Worm (Caenorhabditis elegans) whole organism, L4 larva: ENCODE data around the gene ska-3.

Experiments
- F44E2.7 ChIP-seq: fragments of 200-800 bp; sonication (Bioruptor generic); IDR thresholded peaks from 2 replicates; pipeline ENCODE4 v2.1.2; 2022; ENCODE audit warnings: missing genetic modification characterization, missing compliant biosample characterization
- F49E8.2 ChIP-seq: sonication (generic microtip); optimal IDR thresholded peaks from 2 replicates; lab custom pipeline; 2016; ENCODE audit warnings: missing compliant biosample characterization, mild to moderate bottlenecking, missing genetic modification characterization, borderline replicate concordance
- T20F7.1 ChIP-seq: fragments of 200-800 bp; sonication (Bioruptor generic); optimal IDR thresholded peaks from 2 replicates; lab custom pipeline; 2018; ENCODE audit warnings: mild to moderate bottlenecking, missing genetic modification characterization, missing compliant biosample characterization
- T26A8.4 ChIP-seq: fragments of 200-800 bp; sonication (Bioruptor generic); IDR thresholded peaks from 2 replicates; pipeline ENCODE4 v1.3.6; 2022; ENCODE audit warnings: missing genetic modification characterization, missing compliant biosample characterization
- Y48G9A.11 ChIP-seq: fragments of 200-800 bp; sonication (Bioruptor generic); IDR thresholded peaks from 2 replicates; pipeline ENCODE4 v1.3.6; 2022; ENCODE audit warnings: missing genetic modification reagents, missing genetic modification characterization, missing compliant biosample characterization
- ZK337.2 ChIP-seq: fragments of 200-800 bp; sonication (Bioruptor generic); IDR thresholded peaks from 2 replicates; pipeline ENCODE4 v1.3.6; 2022; ENCODE audit warnings: missing genetic modification reagents, missing genetic modification characterization, missing compliant biosample characterization
- ZK546.5 ChIP-seq, 2 experiments: sonication (generic microtip); optimal IDR thresholded peaks; 2 replicates each; lab custom pipeline; 2017; ENCODE audit warnings: missing biosample characterization in 2 of 2, missing genetic modification characterization in 2 of 2
- aha-1 ChIP-seq: fragments of 150-350 bp; peaks from one replicate; lab custom pipeline; 2014; ENCODE audit warnings: missing biosample characterization, missing genetic modification characterization
- ama-1 ChIP-seq: fragments of 150-350 bp; optimal IDR thresholded peaks from 2 replicates; lab custom pipeline; 2014; ENCODE audit warnings: inconsistent platforms, mixed read lengths
- ceh-20 ChIP-seq: fragments of 200-800 bp; sonication (Bioruptor generic); IDR thresholded peaks from 2 replicates; pipeline ENCODE4 v1.3.6; 2022; ENCODE audit warnings: missing genetic modification reagents, missing genetic modification characterization, missing compliant biosample characterization
- ceh-32 ChIP-seq: sonication (generic microtip); optimal IDR thresholded peaks from 2 replicates; lab custom pipeline; 2016; ENCODE audit warnings: mild to moderate bottlenecking, missing genetic modification characterization, missing compliant biosample characterization; ENCODE audit not compliant: poor library complexity
- ceh-44 ChIP-seq: fragments of 200-800 bp; sonication (Bioruptor generic); IDR thresholded peaks from 2 replicates; pipeline ENCODE4 v1.3.6; 2022; ENCODE audit warnings: missing genetic modification reagents, missing genetic modification characterization, missing compliant biosample characterization
- ceh-82 ChIP-seq: sonication (generic microtip); optimal IDR thresholded peaks from 2 replicates; lab custom pipeline; 2017; ENCODE audit warnings: missing biosample characterization, missing genetic modification characterization
- cey-2 ChIP-seq: sonication (generic microtip); optimal IDR thresholded peaks from 3 replicates; lab custom pipeline; 2017; ENCODE audit warnings: missing genetic modification characterization, mild to moderate bottlenecking, missing compliant biosample characterization, antibody characterized with exemption, borderline replicate concordance; ENCODE audit not compliant: insufficient read depth
- ctbp-1 ChIP-seq: fragments of 200-800 bp; sonication (Bioruptor generic); IDR thresholded peaks from 2 replicates; pipeline ENCODE4 v1.3.6; 2022; ENCODE audit warnings: missing genetic modification reagents, missing genetic modification characterization, missing compliant biosample characterization
- duxl-1 ChIP-seq: sonication (generic microtip); optimal IDR thresholded peaks from 2 replicates; lab custom pipeline; 2016; ENCODE audit warnings: mild to moderate bottlenecking, missing genetic modification characterization, moderate library complexity, missing compliant biosample characterization; ENCODE audit not compliant: poor library complexity
- hlh-11 ChIP-seq: fragments of 200-800 bp; sonication (Bioruptor generic); optimal IDR thresholded peaks from 2 replicates; lab custom pipeline; 2018; ENCODE audit warnings: mild to moderate bottlenecking, missing genetic modification characterization, missing compliant biosample characterization
- hlh-30 ChIP-seq: sonication (generic microtip); optimal IDR thresholded peaks from 2 replicates; lab custom pipeline; 2017; ENCODE audit warnings: antibody characterized with exemption, mild to moderate bottlenecking, missing genetic modification characterization, missing compliant biosample characterization; ENCODE audit not compliant: insufficient read depth
- lim-7 ChIP-seq: fragments of 200-800 bp; sonication (Bioruptor generic); IDR thresholded peaks from 2 replicates; pipeline ENCODE4 v1.3.6; 2022; ENCODE audit warnings: missing genetic modification characterization, missing compliant biosample characterization
- lin-1 ChIP-seq: fragments of 200-800 bp; sonication (Bioruptor generic); IDR thresholded peaks from 2 replicates; pipeline ENCODE4 v1.3.6; 2022; ENCODE audit warnings: missing genetic modification reagents, missing genetic modification characterization, missing compliant biosample characterization
- lin-13 ChIP-seq: fragments of 150-350 bp; optimal IDR thresholded peaks from 2 replicates; lab custom pipeline; 2014; ENCODE audit warnings: missing biosample characterization, missing genetic modification reagents, missing genetic modification characterization
- lin-15B ChIP-seq: fragments of 150-350 bp; sonication (generic microtip); optimal IDR thresholded peaks from 3 replicates; lab custom pipeline; 2014; ENCODE audit warnings: missing biosample characterization, missing genetic modification characterization
- lin-38 ChIP-seq: fragments of 200-800 bp; sonication (Bioruptor generic); IDR thresholded peaks from 2 replicates; pipeline ENCODE4 v1.3.6; 2022; ENCODE audit warnings: missing genetic modification reagents, missing genetic modification characterization, missing compliant biosample characterization
- lsy-2 ChIP-seq, 2 experiments: fragments of 150-350 bp in 1 of 2; sonication (generic microtip) in 1 of 2; optimal IDR thresholded peaks; 2 replicates each; lab custom pipeline; 2014 to 2017; ENCODE audit warnings: missing biosample characterization in 2 of 2, missing genetic modification characterization in 2 of 2
- madf-5 ChIP-seq, 2 experiments: fragments of 200-800 bp; sonication (Bioruptor generic); IDR thresholded peaks; 2 replicates each; pipeline ENCODE4 v1.3.6; 2022; ENCODE audit warnings: missing compliant biosample characterization in 2 of 2, missing genetic modification characterization in 2 of 2
- madf-9 ChIP-seq: fragments of 200-800 bp; sonication (Bioruptor generic); conservative IDR thresholded peaks from 2 replicates; pipeline ENCODE4 v1.3.6; 2022; ENCODE audit warnings: missing genetic modification reagents, missing genetic modification characterization, missing compliant biosample characterization
- mdt-29 ChIP-seq: fragments of 200-800 bp; sonication (Bioruptor generic); IDR thresholded peaks from 2 replicates; pipeline ENCODE4 v1.3.6; 2022; ENCODE audit warnings: missing genetic modification reagents, missing genetic modification characterization, missing compliant biosample characterization
- mep-1 ChIP-seq: fragments of 150-350 bp; sonication (generic microtip); optimal IDR thresholded peaks from 3 replicates; lab custom pipeline; 2014; ENCODE audit warnings: missing biosample characterization, missing genetic modification characterization
- mxl-2 ChIP-seq: fragments of 200-800 bp; sonication (Bioruptor generic); conservative IDR thresholded peaks from 2 replicates; pipeline ENCODE4 v1.3.6; 2022; ENCODE audit warnings: missing genetic modification reagents, missing genetic modification characterization, missing compliant biosample characterization
- nhr-102 ChIP-seq: sonication (generic microtip); optimal IDR thresholded peaks from 2 replicates; lab custom pipeline; 2016; ENCODE audit warnings: mild to moderate bottlenecking, missing genetic modification characterization, moderate library complexity, missing compliant biosample characterization
- nhr-111 ChIP-seq: fragments of 200-800 bp; sonication (Bioruptor generic); optimal IDR thresholded peaks from 2 replicates; lab custom pipeline; 2018; ENCODE audit warnings: mild to moderate bottlenecking, missing genetic modification characterization, missing compliant biosample characterization
- nhr-42 ChIP-seq: fragments of 200-800 bp; sonication (Bioruptor generic); IDR thresholded peaks from 2 replicates; pipeline ENCODE4 v1.3.6; 2022; ENCODE audit warnings: missing genetic modification characterization, missing compliant biosample characterization
- nhr-48 ChIP-seq: sonication (generic microtip); optimal IDR thresholded peaks from 2 replicates; lab custom pipeline; 2016; ENCODE audit warnings: mild to moderate bottlenecking, missing genetic modification characterization, missing compliant biosample characterization
- nhr-6 ChIP-seq: fragments of 150-350 bp; optimal IDR thresholded peaks from 2 replicates; lab custom pipeline; 2014; ENCODE audit warnings: missing biosample characterization, missing genetic modification characterization
- nhr-77 ChIP-seq: fragments of 150-350 bp; optimal IDR thresholded peaks from 2 replicates; lab custom pipeline; 2014; ENCODE audit warnings: missing biosample characterization, missing genetic modification characterization
- php-3 ChIP-seq: fragments of 200-800 bp; sonication (Bioruptor generic); IDR thresholded peaks from 2 replicates; pipeline ENCODE4 v1.3.6; 2022; ENCODE audit warnings: missing genetic modification reagents, missing genetic modification characterization, missing compliant biosample characterization
- pqm-1 ChIP-seq: sonication (generic microtip); optimal IDR thresholded peaks from 2 replicates; lab custom pipeline; 2017; ENCODE audit warnings: missing biosample characterization, missing genetic modification characterization
- rbr-2 ChIP-seq: sonication (generic microtip); optimal IDR thresholded peaks from 2 replicates; lab custom pipeline; 2016; ENCODE audit warnings: missing genotype, missing genetic modification characterization, missing compliant biosample characterization
- saeg-2 ChIP-seq: fragments of 200-800 bp; sonication (Bioruptor generic); IDR thresholded peaks from 2 replicates; pipeline ENCODE4 v1.3.6; 2022; ENCODE audit warnings: missing genetic modification reagents, missing genetic modification characterization, missing compliant biosample characterization
- set-16 ChIP-seq: fragments of 200-800 bp; sonication (Bioruptor generic); IDR thresholded peaks from 2 replicates; pipeline ENCODE4 v1.3.6; 2022; ENCODE audit warnings: missing genetic modification reagents, missing genetic modification characterization, missing compliant biosample characterization
- snpc-1.2 ChIP-seq: fragments of 200-800 bp; sonication (Bioruptor generic); IDR thresholded peaks from 2 replicates; pipeline ENCODE4 v1.3.6; 2022; ENCODE audit warnings: missing genetic modification reagents, missing genetic modification characterization, missing compliant biosample characterization
- tra-1 ChIP-seq: fragments of 200-800 bp; sonication (Bioruptor generic); IDR thresholded peaks from 2 replicates; pipeline ENCODE4 v1.3.6; 2022; ENCODE audit warnings: missing genetic modification reagents, missing genetic modification characterization, missing compliant biosample characterization
- unc-130 ChIP-seq: sonication (generic microtip); optimal IDR thresholded peaks from 2 replicates; lab custom pipeline; 2016; ENCODE audit warnings: missing genetic modification reagents, missing genetic modification characterization, missing compliant biosample characterization
- vab-7 ChIP-seq: fragments of 200-800 bp; sonication (Bioruptor generic); IDR thresholded peaks from 2 replicates; pipeline ENCODE4 v1.3.6; 2022; ENCODE audit warnings: missing genetic modification reagents, missing genetic modification characterization, missing compliant biosample characterization
- zip-2 ChIP-seq: fragments of 150-350 bp; optimal IDR thresholded peaks from 2 replicates; lab custom pipeline; 2014; ENCODE audit warnings: missing biosample characterization, missing genetic modification characterization

ska-3 gene

ce11 chrIII:5678935-5679334 lies at the start of gene ska-3, which contains the start of gene rps-12 (continued):
- TF ChIP-seq nhr-48 (tag; lab: Kevin White, UChicago) (peak; percentile 84), madf-5 (GFP tag; IDR thresholded peaks at IDR 0.05; lab: Robert Waterston, UW) (peak in 1 of 2 experiments; percentile 42; a peak in 1 of 4 replicates), set-16 (GFP tag; lab: Robert Waterston, UW) (peak; percentile 23; the same call in 1 of the 2 replicates)

ce11 chrIII:5727827-5728226 lies 49.0 kb upstream of the ska-3 start, which contains the start of gene egg-1:
Gene egg-1 (plus strand): TSS chrIII:5728180.
- peak; percentile 40 for TF ChIP-seq aha-1 (tag; lab: Kevin White, UChicago)
- TF ChIP-seq lin-15B = no peak
- TF ChIP-seq F49E8.2 (tag; lab: Kevin White, UChicago) = peak; percentile 91
- peak; percentile 43; the same call in 1 of the 2 replicates for TF ChIP-seq snpc-1.2 (GFP tag; lab: Robert Waterston, UW)
- 0 out of 2 replicates have a peak, but pooled peaks have one; percentile 10 for TF ChIP-seq mdt-29
- TF ChIP-seq ceh-44 (GFP tag; lab: Robert Waterston, UW) = no peak
- TF ChIP-seq Y48G9A.11 (GFP tag; lab: Robert Waterston, UW) = peak; percentile 78
- TF ChIP-seq lsy-2 (tag; optimal IDR thresholded peaks at IDR 0.05; lab: Kevin White, UChicago) = no peak
- no peak for TF ChIP-seq T26A8.4 (GFP tag; lab: Robert Waterston, UW)
- TF ChIP-seq madf-9 = no peak
- TF ChIP-seq pqm-1 (tag; lab: Kevin White, UChicago) = no peak
- peak; percentile 85 for TF ChIP-seq unc-130 (GFP tag; lab: Kevin White, UChicago)
- TF ChIP-seq, all 104 proteins: peak for 6

ce11 chrIII:5722550-5722949 lies 43.7 kb upstream of the ska-3 start, which contains the start of gene wrm-1:
Gene wrm-1 (plus strand): TSS chrIII:5722850.
- TF ChIP-seq saeg-2 (no peak), lsy-2 (tag; optimal IDR thresholded peaks at IDR 0.05; lab: Kevin White, UChicago) (no peak), lin-38 (GFP tag; lab: Robert Waterston, UW) (no peak)

ce11 chrIII:5721888-5722287 lies 43.1 kb upstream of the ska-3 start:
- no peak for TF ChIP-seq nhr-111 (GFP tag; lab: Kevin White, UChicago)
- no peak for TF ChIP-seq ctbp-1
- no peak for TF ChIP-seq ceh-82
- TF ChIP-seq hlh-11 (tag; lab: Kevin White, UChicago) = peak; percentile 61
- no peak for TF ChIP-seq F44E2.7 (GFP tag; lab: Robert Waterston, UW)
- TF ChIP-seq ama-1 (lab: Kevin White, UChicago) = no peak
- TF ChIP-seq ZK337.2 = peak; percentile 89
- peak; percentile 95 for TF ChIP-seq aha-1 (tag; lab: Kevin White, UChicago)
- no peak for TF ChIP-seq ceh-20 (GFP tag; lab: Robert Waterston, UW)
- TF ChIP-seq rbr-2 (tag; lab: Kevin White, UChicago) = peak; percentile 56
- TF ChIP-seq ceh-32 (tag; lab: Kevin White, UChicago) = no peak
- peak; percentile 82 for TF ChIP-seq duxl-1 (tag; lab: Kevin White, UChicago)
- TF ChIP-seq mep-1 (tag; lab: Kevin White, UChicago) = peak; percentile 58
- no peak for TF ChIP-seq zip-2
- TF ChIP-seq T26A8.4 (GFP tag; lab: Robert Waterston, UW) = peak; percentile 66
- TF ChIP-seq nhr-42 (GFP tag; lab: Robert Waterston, UW) = no peak
- peak; percentile 83 for TF ChIP-seq tra-1 (GFP tag; lab: Robert Waterston, UW)
- TF ChIP-seq lsy-2 (tag; optimal IDR thresholded peaks at IDR 0.05; lab: Kevin White, UChicago) = peak in 1 of 2 experiments; percentile 81
- TF ChIP-seq lim-7 (GFP tag; lab: Robert Waterston, UW) = no peak
- peak; percentile 28 for TF ChIP-seq hlh-30 (tag; lab: Kevin White, UChicago)
- no peak for TF ChIP-seq ZK546.5 (tag; optimal IDR thresholded peaks at IDR 0.05; lab: Kevin White, UChicago)
- no peak for TF ChIP-seq php-3
- peak; percentile 67 for TF ChIP-seq nhr-102 (tag; lab: Kevin White, UChicago)
- TF ChIP-seq vab-7 = 0 out of 2 replicates have a peak, but pooled peaks have one; percentile 23
- peak; percentile 11 for TF ChIP-seq nhr-6 (tag; lab: Kevin White, UChicago)
- TF ChIP-seq cey-2 (tag; lab: Kevin White, UChicago) = no peak
- no peak for TF ChIP-seq lin-13 (GFP tag; lab: Kevin White, UChicago)
- no peak for TF ChIP-seq T20F7.1
- TF ChIP-seq lin-1 (GFP tag; lab: Robert Waterston, UW) = 0 out of 2 replicates have a peak, but pooled peaks have one; percentile 32
- TF ChIP-seq nhr-77 (tag; lab: Kevin White, UChicago) = peak; percentile 48
- no peak for TF ChIP-seq mxl-2
